Worm (Caenorhabditis elegans) whole organism, L1 larva: Measurements from ENCODE around the gene hcp-2.

ENCODE experiments used
- C16A3.4 ChIP-seq: fragments of 150-350 bp; optimal IDR thresholded peaks from 2 replicates; lab custom pipeline; 2014; ENCODE audit warnings: missing biosample characterization, missing genetic modification characterization
- F16B12.6 ChIP-seq: fragments of 150-350 bp; optimal IDR thresholded peaks from 2 replicates; lab custom pipeline; 2014; ENCODE audit warnings: missing biosample characterization, missing genetic modification characterization
- Y116A8C.19 ChIP-seq: sonication (generic microtip); optimal IDR thresholded peaks from 2 replicates; lab custom pipeline; 2016; ENCODE audit warnings: missing compliant biosample characterization, missing genetic modification characterization, borderline replicate concordance
- aha-1 ChIP-seq: fragments of 150-350 bp; optimal IDR thresholded peaks from 2 replicates; lab custom pipeline; 2014; ENCODE audit warnings: missing biosample characterization, missing genetic modification characterization
- alr-1 ChIP-seq: fragments of 200-800 bp; sonication (Bioruptor generic); optimal IDR thresholded peaks from 2 replicates; lab custom pipeline; 2018; ENCODE audit warnings: borderline replicate concordance, mild to moderate bottlenecking, missing genetic modification characterization, missing compliant biosample characterization
- blmp-1 ChIP-seq: fragments of 150-350 bp; optimal IDR thresholded peaks from 2 replicates; lab custom pipeline; 2014; ENCODE audit warnings: missing biosample characterization, missing genetic modification characterization
- ceh-63 ChIP-seq: fragments of 200-800 bp; sonication (Bioruptor generic); optimal IDR thresholded peaks from 2 replicates; lab custom pipeline; 2018; ENCODE audit warnings: mild to moderate bottlenecking, missing genetic modification characterization, missing compliant biosample characterization
- ceh-82 ChIP-seq, 3 experiments: fragments of 150-350 bp in 1 of 3; sonication (generic microtip) in 2 of 3; optimal IDR thresholded peaks; 2 replicates each; lab custom pipeline; 2014 to 2017; ENCODE audit warnings: missing biosample characterization in 3 of 3, missing genetic modification characterization in 3 of 3
- ceh-88 ChIP-seq: fragments of 200-800 bp; sonication (Bioruptor generic); IDR thresholded peaks from 2 replicates; pipeline ENCODE4 v1.3.6; 2022; ENCODE audit warnings: missing genetic modification characterization, missing compliant biosample characterization
- ces-1 ChIP-seq: fragments of 150-350 bp; optimal IDR thresholded peaks from 2 replicates; lab custom pipeline; 2014; ENCODE audit warnings: missing biosample characterization, missing genetic modification reagents, missing genetic modification characterization
- dsc-1 ChIP-seq: sonication (generic microtip); optimal IDR thresholded peaks from 2 replicates; lab custom pipeline; 2016; ENCODE audit warnings: mild to moderate bottlenecking, missing genetic modification characterization, missing compliant biosample characterization
- efl-1 ChIP-seq, 4 experiments: fragments of 150-350 bp; optimal IDR thresholded peaks in 3 of 4; peaks in 1 of 4; 1 replicate in 1 of 4; 2 replicates in 3 of 4; lab custom pipeline; 2014; ENCODE audit warnings: missing biosample characterization in 2 of 4, missing genetic modification characterization in 2 of 4, missing genetic modification reagents in 2 of 4
- egl-27 ChIP-seq, 2 experiments: fragments of 150-350 bp in 1 of 2; sonication (generic microtip); optimal IDR thresholded peaks; 3 replicates each; lab custom pipeline; 2017 to 2018; ENCODE audit warnings: missing biosample characterization in 2 of 2, missing genetic modification characterization in 2 of 2, missing genetic modification reagents in 2 of 2
- elt-2 ChIP-seq: sonication (generic microtip); optimal IDR thresholded peaks from 2 replicates; lab custom pipeline; 2016; ENCODE audit warnings: missing genetic modification characterization, mild to moderate bottlenecking, inconsistent platforms, missing compliant biosample characterization, missing genetic modification reagents
- elt-3 ChIP-seq, 6 experiments: fragments of 150-350 bp in 1 of 6; sonication (generic microtip); optimal IDR thresholded peaks; 2 replicates each; lab custom pipeline; 2017 to 2018; ENCODE audit warnings: missing biosample characterization in 6 of 6, missing genetic modification characterization in 6 of 6, inconsistent platforms in 1 of 6
- ets-5 ChIP-seq: fragments of 200-800 bp; sonication (Bioruptor generic); IDR thresholded peaks from 2 replicates; pipeline ENCODE4 v1.3.6; 2022; ENCODE audit warnings: missing genetic modification characterization, missing compliant biosample characterization
- fkh-4 ChIP-seq: sonication (generic microtip); optimal IDR thresholded peaks from 2 replicates; lab custom pipeline; 2016; ENCODE audit warnings: missing compliant biosample characterization, missing genetic modification characterization, borderline replicate concordance
- fkh-8 ChIP-seq: sonication (generic microtip); optimal IDR thresholded peaks from 2 replicates; lab custom pipeline; 2016; ENCODE audit warnings: mild to moderate bottlenecking, missing genetic modification characterization, missing compliant biosample characterization
- fos-1 ChIP-seq: fragments of 150-350 bp; optimal IDR thresholded peaks from 2 replicates; lab custom pipeline; 2014; ENCODE audit warnings: missing biosample characterization, missing genetic modification characterization
- hlh-4 ChIP-seq: sonication (generic microtip); optimal IDR thresholded peaks from 2 replicates; lab custom pipeline; 2016; ENCODE audit warnings: mild to moderate bottlenecking, missing genetic modification characterization, missing compliant biosample characterization
- hpl-2 ChIP-seq: fragments of 150-350 bp; optimal IDR thresholded peaks from 2 replicates; lab custom pipeline; 2014; ENCODE audit warnings: missing biosample characterization, missing genetic modification reagents, missing genetic modification characterization
- jun-1 ChIP-seq: fragments of 150-350 bp; optimal IDR thresholded peaks from 2 replicates; lab custom pipeline; 2014; ENCODE audit warnings: missing biosample characterization, missing genetic modification reagents, missing genetic modification characterization
- lin-13 ChIP-seq: fragments of 150-350 bp; optimal IDR thresholded peaks from 2 replicates; lab custom pipeline; 2014; ENCODE audit warnings: missing biosample characterization, missing genetic modification reagents, missing genetic modification characterization
- lin-14 ChIP-seq: fragments of 200-800 bp; sonication (Bioruptor generic); optimal IDR thresholded peaks from 2 replicates; lab custom pipeline; 2018; ENCODE audit warnings: mild to moderate bottlenecking, missing genetic modification characterization, moderate library complexity, missing compliant biosample characterization
- lin-39 ChIP-seq: fragments of 150-350 bp; optimal IDR thresholded peaks from 2 replicates; lab custom pipeline; 2014; ENCODE audit warnings: missing biosample characterization, missing genetic modification reagents, missing genetic modification characterization
- lir-3 ChIP-seq: sonication (generic microtip); optimal IDR thresholded peaks from 2 replicates; lab custom pipeline; 2016; ENCODE audit warnings: mild to moderate bottlenecking, missing genetic modification characterization, moderate library complexity, missing compliant biosample characterization; ENCODE audit not compliant: poor library complexity
- mab-9 ChIP-seq: fragments of 200-800 bp; sonication (Bioruptor generic); IDR thresholded peaks from 2 replicates; pipeline ENCODE4 v1.3.6; 2022; ENCODE audit warnings: missing genetic modification reagents, missing genetic modification characterization, missing compliant biosample characterization
- nhr-11 ChIP-seq: fragments of 150-350 bp; optimal IDR thresholded peaks from 2 replicates; lab custom pipeline; 2014; ENCODE audit warnings: missing biosample characterization, missing genetic modification characterization
- nhr-12 ChIP-seq: sonication (generic microtip); optimal IDR thresholded peaks from 2 replicates; lab custom pipeline; 2017; ENCODE audit warnings: missing biosample characterization, missing genetic modification characterization
- nhr-19 ChIP-seq: fragments of 200-800 bp; sonication (Bioruptor generic); conservative IDR thresholded peaks from 2 replicates; pipeline ENCODE4 v1.3.6; 2022; ENCODE audit warnings: missing genetic modification characterization, missing compliant biosample characterization
- nhr-20 ChIP-seq: sonication (generic microtip); optimal IDR thresholded peaks from 2 replicates; lab custom pipeline; 2016; ENCODE audit warnings: mild to moderate bottlenecking, missing genetic modification characterization, missing compliant biosample characterization
- nhr-237 ChIP-seq: fragments of 150-350 bp; optimal IDR thresholded peaks from 2 replicates; lab custom pipeline; 2014; ENCODE audit warnings: missing biosample characterization, missing genetic modification characterization
- nhr-28 ChIP-seq: fragments of 150-350 bp; optimal IDR thresholded peaks from 2 replicates; lab custom pipeline; 2014; ENCODE audit warnings: missing biosample characterization, missing genetic modification characterization
- nhr-47 ChIP-seq: sonication (generic microtip); optimal IDR thresholded peaks from 2 replicates; lab custom pipeline; 2016; ENCODE audit warnings: mild to moderate bottlenecking, missing genetic modification characterization, moderate library complexity, missing compliant biosample characterization
- nhr-84 ChIP-seq: sonication (generic microtip); optimal IDR thresholded peaks from 2 replicates; lab custom pipeline; 2017; ENCODE audit warnings: missing biosample characterization, missing genetic modification characterization
- nhr-85 ChIP-seq: sonication (generic microtip); peaks from one replicate; lab custom pipeline; 2016; ENCODE audit warnings: missing genetic modification characterization, inconsistent platforms, missing compliant biosample characterization
- nhr-90 ChIP-seq: sonication (generic microtip); optimal IDR thresholded peaks from 2 replicates; lab custom pipeline; 2016; ENCODE audit warnings: mild to moderate bottlenecking, missing genetic modification characterization, missing compliant biosample characterization; ENCODE audit not compliant: poor library complexity
- pax-3 ChIP-seq: fragments of 200-800 bp; sonication (Bioruptor generic); optimal IDR thresholded peaks from 2 replicates; lab custom pipeline; 2018; ENCODE audit warnings: mild to moderate bottlenecking, missing genetic modification characterization, moderate library complexity, missing compliant biosample characterization
- rnt-1 ChIP-seq: sonication (generic microtip); optimal IDR thresholded peaks from 2 replicates; lab custom pipeline; 2016; ENCODE audit warnings: mild to moderate bottlenecking, missing genetic modification characterization, moderate library complexity, missing compliant biosample characterization
- skn-1 ChIP-seq: fragments of 150-350 bp; optimal IDR thresholded peaks from 2 replicates; lab custom pipeline; 2014; ENCODE audit warnings: missing biosample characterization, missing genetic modification characterization
- snpc-4 ChIP-seq: fragments of 150-350 bp; optimal IDR thresholded peaks from 2 replicates; lab custom pipeline; 2014; ENCODE audit warnings: missing biosample characterization, missing genetic modification characterization
- sox-4 ChIP-seq: sonication (generic microtip); optimal IDR thresholded peaks from 2 replicates; lab custom pipeline; 2016; ENCODE audit warnings: missing genetic modification characterization, missing compliant biosample characterization
- sptf-1 ChIP-seq: fragments of 150-350 bp; optimal IDR thresholded peaks from 2 replicates; lab custom pipeline; 2014; ENCODE audit warnings: missing biosample characterization, missing genetic modification characterization
- sup-37 ChIP-seq: fragments of 200-800 bp; sonication (Bioruptor generic); optimal IDR thresholded peaks from 2 replicates; lab custom pipeline; 2018; ENCODE audit warnings: mild to moderate bottlenecking, missing genetic modification characterization, missing compliant biosample characterization
- swsn-7 ChIP-seq: sonication (generic microtip); optimal IDR thresholded peaks from 2 replicates; lab custom pipeline; 2016; ENCODE audit warnings: missing genetic modification characterization, missing compliant biosample characterization
- tbx-2 ChIP-seq: sonication (generic microtip); optimal IDR thresholded peaks from 2 replicates; lab custom pipeline; 2016; ENCODE audit warnings: missing genetic modification characterization, missing compliant biosample characterization
- tlp-1 ChIP-seq: fragments of 150-350 bp; optimal IDR thresholded peaks from 2 replicates; lab custom pipeline; 2014; ENCODE audit warnings: missing biosample characterization, missing genetic modification characterization
- unc-130 ChIP-seq: fragments of 150-350 bp; optimal IDR thresholded peaks from 2 replicates; lab custom pipeline; 2017; ENCODE audit warnings: missing biosample characterization, missing genetic modification characterization, inconsistent platforms
- unc-30 ChIP-seq: sonication (generic microtip); optimal IDR thresholded peaks from 2 replicates; lab custom pipeline; 2017; ENCODE audit warnings: missing biosample characterization, missing genetic modification characterization
- unc-62 ChIP-seq: fragments of 150-350 bp; optimal IDR thresholded peaks from 2 replicates; lab custom pipeline; 2014; ENCODE audit warnings: missing biosample characterization, missing genetic modification reagents, missing genetic modification characterization
- unc-86 ChIP-seq: sonication (generic microtip); optimal IDR thresholded peaks from 2 replicates; lab custom pipeline; 2016; ENCODE audit warnings: missing genetic modification characterization, missing compliant biosample characterization
- unc-98 ChIP-seq: fragments of 200-800 bp; sonication (Bioruptor generic); IDR thresholded peaks from 2 replicates; pipeline ENCODE4 v1.3.6; 2022; ENCODE audit warnings: missing genetic modification characterization, missing compliant biosample characterization
- xbp-1 ChIP-seq: sonication (generic microtip); optimal IDR thresholded peaks from 2 replicates; lab custom pipeline; 2016; ENCODE audit warnings: missing genetic modification characterization, missing compliant biosample characterization
- ztf-4 ChIP-seq: fragments of 150-350 bp; optimal IDR thresholded peaks from 2 replicates; lab custom pipeline; 2014; ENCODE audit warnings: missing biosample characterization, missing genetic modification characterization

The hcp-2 gene

DNA sequence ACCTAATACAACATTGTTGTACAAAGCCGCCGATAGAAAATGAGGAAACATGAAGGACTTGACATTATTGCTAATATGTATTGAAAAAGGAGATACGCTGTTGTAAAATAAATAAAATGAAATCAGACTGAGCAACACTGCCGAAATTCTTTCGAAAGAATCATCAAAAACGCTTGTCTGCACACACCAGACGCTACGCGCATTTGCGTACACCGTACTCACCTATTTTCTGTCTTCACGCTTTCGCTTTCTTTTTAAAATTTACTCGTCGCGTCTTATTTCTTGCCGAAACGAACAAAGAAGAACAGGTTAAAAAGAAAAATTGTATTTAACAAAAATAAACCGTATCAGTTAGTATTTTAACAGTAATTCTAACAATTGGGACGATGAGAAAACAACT lies 45.1 kb downstream of the hcp-2 start (continued):
- TF ChIP-seq sox-4 (tag; lab: Kevin White, UChicago) (no peak), mab-9 (no peak), lin-39 (tag; lab: Kevin White, UChicago) (peak; percentile 4), skn-1 (tag; lab: Kevin White, UChicago) (peak; percentile 72), hpl-2 (GFP tag; lab: Kevin White, UChicago) (no peak), efl-1 (optimal IDR thresholded peaks at IDR 0.05; lab: Kevin White, UChicago) (peak; percentile 33 to 55), efl-1 (GFP tag; optimal IDR thresholded peaks at IDR 0.05 in 1 of 2; lab: Kevin White, UChicago) (peak; percentile 50 to 94), ceh-88 (GFP tag; lab: Robert Waterston, UW) (no peak), unc-62 (GFP tag; lab: Kevin White, UChicago) (no peak), tbx-2 (tag; lab: Kevin White, UChicago) (no peak), unc-30 (tag; lab: Kevin White, UChicago) (no peak), fkh-4 (tag; lab: Kevin White, UChicago) (no peak), nhr-47 (tag; lab: Kevin White, UChicago) (no peak), unc-130 (tag; lab: Kevin White, UChicago) (peak; percentile 37), ceh-82 (tag; optimal IDR thresholded peaks at IDR 0.05; lab: Kevin White, UChicago) (peak in 1 of 3 experiments; percentile 59), egl-27 (tag; optimal IDR thresholded peaks at IDR 0.05; lab: Kevin White, UChicago) (no peak), nhr-19 (GFP tag; lab: Robert Waterston, UW) (peak; percentile 21; the same call in 1 of the 2 replicates), ces-1 (GFP tag; lab: Kevin White, UChicago) (no peak), tlp-1 (tag; lab: Kevin White, UChicago) (no peak), blmp-1 (tag; lab: Kevin White, UChicago) (peak; percentile 99), unc-98 (no peak), lin-14 (GFP tag; lab: Kevin White, UChicago) (no peak), sup-37 (no peak), dsc-1 (tag; lab: Kevin White, UChicago) (no peak), nhr-85 (no peak), Y116A8C.19 (tag; lab: Kevin White, UChicago) (no peak), nhr-237 (no peak), nhr-11 (tag; lab: Kevin White, UChicago) (no peak), snpc-4 (tag; lab: Kevin White, UChicago) (no peak), alr-1 (no peak), xbp-1 (peak; percentile 39), aha-1 (tag; lab: Kevin White, UChicago) (no peak), nhr-90 (tag; lab: Kevin White, UChicago) (peak; percentile 3), rnt-1 (tag; lab: Kevin White, UChicago) (peak; percentile 35), hlh-4 (tag; lab: Kevin White, UChicago) (no peak), jun-1 (tag; lab: Kevin White, UChicago) (no peak), ets-5 (no peak), unc-86 (tag; lab: Kevin White, UChicago) (no peak), ztf-4 (tag; lab: Kevin White, UChicago) (no peak), nhr-28 (tag; lab: Kevin White, UChicago) (no peak), elt-3 (tag; optimal IDR thresholded peaks at IDR 0.05; lab: Kevin White, UChicago) (peak in 2 of 6 experiments; percentile 48 to 51), fos-1 (tag; lab: Kevin White, UChicago) (no peak), fkh-8 (tag; lab: Kevin White, UChicago) (no peak), elt-2 (tag; lab: Kevin White, UChicago) (no peak), nhr-20 (peak; percentile 45), pax-3 (tag; lab: Kevin White, UChicago) (no peak), C16A3.4 (peak; percentile 52), sptf-1 (tag; lab: Kevin White, UChicago) (no peak), ceh-63 (GFP tag; lab: Kevin White, UChicago) (no peak), swsn-7 (tag; lab: Kevin White, UChicago) (peak; percentile 42), F16B12.6 (tag; lab: Kevin White, UChicago) (peak; percentile 93), lir-3 (tag; lab: Kevin White, UChicago) (no peak), nhr-84 (tag; lab: Kevin White, UChicago) (no peak), nhr-12 (tag; lab: Kevin White, UChicago) (no peak), lin-13 (no peak)
